Worm (Caenorhabditis elegans) whole organism, L3 larva: ENCODE data around the gene ver-3.

Experiments
- R02D3.7 ChIP-seq: fragments of 150-350 bp; optimal IDR thresholded peaks from 2 replicates; lab custom pipeline; 2014; ENCODE audit warnings: missing biosample characterization, missing genetic modification characterization
- ama-1 ChIP-seq: fragments of 150-350 bp; optimal IDR thresholded peaks from 2 replicates; lab custom pipeline; 2018
- ceh-16 ChIP-seq: sonication (generic microtip); optimal IDR thresholded peaks from 2 replicates; lab custom pipeline; 2017; ENCODE audit warnings: missing biosample characterization, missing genetic modification characterization
- ceh-82 ChIP-seq: fragments of 150-350 bp; optimal IDR thresholded peaks from 2 replicates; lab custom pipeline; 2014; ENCODE audit warnings: missing biosample characterization, missing genetic modification characterization
- elt-2 ChIP-seq: sonication (generic microtip); optimal IDR thresholded peaks from 2 replicates; lab custom pipeline; 2016; ENCODE audit warnings: missing genetic modification reagents, mild to moderate bottlenecking, missing genetic modification characterization, missing compliant biosample characterization
- eor-1 ChIP-seq, 2 experiments: fragments of 150-350 bp; optimal IDR thresholded peaks; 2 replicates each; lab custom pipeline; 2014 to 2018; ENCODE audit warnings: missing biosample characterization in 2 of 2, missing genetic modification characterization in 2 of 2
- mdl-1 ChIP-seq: fragments of 150-350 bp; optimal IDR thresholded peaks from 2 replicates; lab custom pipeline; 2014; ENCODE audit warnings: missing biosample characterization, missing genetic modification characterization
- mml-1 ChIP-seq: fragments of 150-350 bp; sonication (generic microtip); optimal IDR thresholded peaks from 3 replicates; lab custom pipeline; 2014; ENCODE audit warnings: missing biosample characterization, missing genetic modification characterization
- nfya-1 ChIP-seq: sonication (generic microtip); optimal IDR thresholded peaks from 2 replicates; lab custom pipeline; 2017; ENCODE audit warnings: missing genetic modification characterization, mild to moderate bottlenecking, missing compliant biosample characterization, antibody characterized with exemption, moderate library complexity; ENCODE audit not compliant: insufficient read depth
- nhr-28 ChIP-seq: fragments of 150-350 bp; optimal IDR thresholded peaks from 2 replicates; lab custom pipeline; 2014; ENCODE audit warnings: missing biosample characterization, missing genetic modification characterization
- snpc-4 ChIP-seq: fragments of 150-350 bp; optimal IDR thresholded peaks from 2 replicates; lab custom pipeline; 2014; ENCODE audit warnings: missing biosample characterization, missing genetic modification characterization
- unc-62 ChIP-seq: fragments of 150-350 bp; sonication (generic microtip); optimal IDR thresholded peaks from 4 replicates; lab custom pipeline; 2014; ENCODE audit warnings: missing biosample characterization, missing genetic modification reagents, missing genetic modification characterization

DNA sequence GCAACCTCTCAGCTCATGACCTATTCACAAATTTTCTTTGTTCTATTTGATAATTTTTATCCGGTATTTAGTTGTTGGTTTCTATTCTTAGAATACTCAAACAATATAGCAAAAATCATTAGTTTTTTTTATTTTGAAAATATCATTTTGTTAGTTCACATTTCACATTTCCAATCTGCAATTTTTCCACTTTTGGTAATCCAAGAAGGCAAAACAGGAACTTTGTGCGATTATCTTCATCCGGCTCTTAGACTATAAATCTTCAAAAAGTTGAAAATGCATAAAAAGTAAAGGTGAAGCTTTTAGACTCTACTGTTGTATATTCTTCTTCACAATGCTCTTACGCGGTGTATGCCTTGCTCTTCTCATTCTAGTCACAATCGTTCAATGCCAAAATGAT lies 33.9 kb upstream of the ver-3 start, which contains the start of gene nlp-19:
- TF ChIP-seq ceh-16 (tag; lab: Kevin White, UChicago): no peak
- TF ChIP-seq nhr-28: no peak
- no peak for TF ChIP-seq nfya-1
- TF ChIP-seq eor-1 (tag; optimal IDR thresholded peaks at IDR 0.05; lab: Kevin White, UChicago): no peak
- no peak for TF ChIP-seq R02D3.7 (tag; lab: Kevin White, UChicago)
- TF ChIP-seq ceh-82 (tag; lab: Kevin White, UChicago): no peak
- TF ChIP-seq elt-2 (tag; lab: Kevin White, UChicago): no peak
- TF ChIP-seq ama-1: no peak
- TF ChIP-seq mdl-1 (tag; lab: Kevin White, UChicago): no peak
- no peak for TF ChIP-seq snpc-4
- TF ChIP-seq mml-1 (tag; lab: Kevin White, UChicago): no peak
- no peak for TF ChIP-seq unc-62
